Worm (Caenorhabditis elegans) whole organism, L4 larva: ENCODE results near the gene T05H10.8.
A peak's percentile ranks its signal among the peaks of the same experiment; 100 is the strongest.

Experiments used
- F37D6.2 ChIP-seq: sonication (generic microtip); optimal IDR thresholded peaks from 2 replicates; lab custom pipeline; 2016; ENCODE audit warnings: mild to moderate bottlenecking, missing genetic modification characterization, missing compliant biosample characterization
- T26A8.4 ChIP-seq: fragments of 200-800 bp; sonication (Bioruptor generic); IDR thresholded peaks from 2 replicates; pipeline ENCODE4 v1.3.6; 2022; ENCODE audit warnings: missing genetic modification characterization, missing compliant biosample characterization
- Y105C5A.15 ChIP-seq: fragments of 200-800 bp; sonication (Bioruptor generic); IDR thresholded peaks from 2 replicates; pipeline ENCODE4 v1.3.6; 2022; ENCODE audit warnings: missing genetic modification characterization, missing compliant biosample characterization
- aha-1 ChIP-seq: fragments of 150-350 bp; peaks from one replicate; lab custom pipeline; 2014; ENCODE audit warnings: missing biosample characterization, missing genetic modification characterization
- aly-2 ChIP-seq: sonication (generic microtip); optimal IDR thresholded peaks from 2 replicates; lab custom pipeline; 2018; ENCODE audit warnings: missing biosample characterization, missing genetic modification characterization
- attf-4 ChIP-seq: sonication (generic microtip); optimal IDR thresholded peaks from 3 replicates; lab custom pipeline; 2017; ENCODE audit warnings: missing biosample characterization, missing genetic modification characterization
- ceh-28 ChIP-seq: fragments of 150-350 bp; optimal IDR thresholded peaks from 2 replicates; lab custom pipeline; 2014; ENCODE audit warnings: missing biosample characterization, missing genetic modification reagents, missing genetic modification characterization
- ctbp-1 ChIP-seq: fragments of 200-800 bp; sonication (Bioruptor generic); IDR thresholded peaks from 2 replicates; pipeline ENCODE4 v1.3.6; 2022; ENCODE audit warnings: missing genetic modification reagents, missing genetic modification characterization, missing compliant biosample characterization
- daf-12 ChIP-seq: fragments of 150-350 bp; optimal IDR thresholded peaks from 2 replicates; lab custom pipeline; 2014; ENCODE audit warnings: missing biosample characterization, missing genetic modification reagents, missing genetic modification characterization
- daf-16 ChIP-seq, 3 experiments: sonication (generic microtip); optimal IDR thresholded peaks; 2 replicates each; lab custom pipeline; 2016 to 2017; ENCODE audit warnings: missing genetic modification characterization in 3 of 3, missing genetic modification reagents in 3 of 3, mild to moderate bottlenecking in 2 of 3, missing compliant biosample characterization in 2 of 3, missing biosample characterization in 1 of 3, moderate library complexity in 1 of 3
- dmd-6 ChIP-seq: fragments of 200-800 bp; sonication (Bioruptor generic); IDR thresholded peaks from 2 replicates; pipeline ENCODE4 v1.3.6; 2022; ENCODE audit warnings: missing genetic modification reagents, missing genetic modification characterization, missing compliant biosample characterization
- dpl-1 ChIP-seq: fragments of 150-350 bp; optimal IDR thresholded peaks from 2 replicates; lab custom pipeline; 2014; ENCODE audit warnings: missing biosample characterization, missing genetic modification reagents, missing genetic modification characterization
- duxl-1 ChIP-seq: sonication (generic microtip); optimal IDR thresholded peaks from 2 replicates; lab custom pipeline; 2016; ENCODE audit warnings: mild to moderate bottlenecking, missing genetic modification characterization, moderate library complexity, missing compliant biosample characterization; ENCODE audit not compliant: poor library complexity
- dve-1 ChIP-seq: sonication (generic microtip); optimal IDR thresholded peaks from 2 replicates; lab custom pipeline; 2017; ENCODE audit warnings: antibody characterized with exemption, mild to moderate bottlenecking, missing genetic modification characterization, missing compliant biosample characterization; ENCODE audit not compliant: insufficient read depth
- fkh-10 ChIP-seq: fragments of 150-350 bp; optimal IDR thresholded peaks from 2 replicates; lab custom pipeline; 2014; ENCODE audit warnings: missing biosample characterization, missing genetic modification reagents, missing genetic modification characterization
- hlh-11 ChIP-seq: fragments of 200-800 bp; sonication (Bioruptor generic); optimal IDR thresholded peaks from 2 replicates; lab custom pipeline; 2018; ENCODE audit warnings: mild to moderate bottlenecking, missing genetic modification characterization, missing compliant biosample characterization
- hlh-30 ChIP-seq: sonication (generic microtip); optimal IDR thresholded peaks from 2 replicates; lab custom pipeline; 2017; ENCODE audit warnings: antibody characterized with exemption, mild to moderate bottlenecking, missing genetic modification characterization, missing compliant biosample characterization; ENCODE audit not compliant: insufficient read depth
- hmg-1.1 ChIP-seq: fragments of 200-800 bp; sonication (Bioruptor generic); IDR thresholded peaks from 2 replicates; pipeline ENCODE4 v1.3.6; 2022; ENCODE audit warnings: missing genetic modification reagents, missing genetic modification characterization, missing compliant biosample characterization
- lim-7 ChIP-seq: fragments of 200-800 bp; sonication (Bioruptor generic); IDR thresholded peaks from 2 replicates; pipeline ENCODE4 v1.3.6; 2022; ENCODE audit warnings: missing genetic modification characterization, missing compliant biosample characterization
- lin-1 ChIP-seq: fragments of 200-800 bp; sonication (Bioruptor generic); IDR thresholded peaks from 2 replicates; pipeline ENCODE4 v1.3.6; 2022; ENCODE audit warnings: missing genetic modification reagents, missing genetic modification characterization, missing compliant biosample characterization
- lin-13 ChIP-seq: fragments of 150-350 bp; optimal IDR thresholded peaks from 2 replicates; lab custom pipeline; 2014; ENCODE audit warnings: missing biosample characterization, missing genetic modification reagents, missing genetic modification characterization
- lin-15B ChIP-seq: fragments of 150-350 bp; sonication (generic microtip); optimal IDR thresholded peaks from 3 replicates; lab custom pipeline; 2014; ENCODE audit warnings: missing biosample characterization, missing genetic modification characterization
- lin-29 ChIP-seq: fragments of 200-800 bp; sonication (Bioruptor generic); IDR thresholded peaks from 2 replicates; pipeline ENCODE4 v1.3.6; 2022; ENCODE audit warnings: missing genetic modification reagents, missing genetic modification characterization, missing compliant biosample characterization
- lin-38 ChIP-seq: fragments of 200-800 bp; sonication (Bioruptor generic); IDR thresholded peaks from 2 replicates; pipeline ENCODE4 v1.3.6; 2022; ENCODE audit warnings: missing genetic modification reagents, missing genetic modification characterization, missing compliant biosample characterization
- lsy-2 ChIP-seq, 2 experiments: fragments of 150-350 bp in 1 of 2; sonication (generic microtip) in 1 of 2; optimal IDR thresholded peaks; 2 replicates each; lab custom pipeline; 2014 to 2017; ENCODE audit warnings: missing biosample characterization in 2 of 2, missing genetic modification characterization in 2 of 2
- mep-1 ChIP-seq: fragments of 150-350 bp; sonication (generic microtip); optimal IDR thresholded peaks from 3 replicates; lab custom pipeline; 2014; ENCODE audit warnings: missing biosample characterization, missing genetic modification characterization
- mes-2 ChIP-seq: sonication (generic microtip); optimal IDR thresholded peaks from 2 replicates; lab custom pipeline; 2016; ENCODE audit warnings: missing genotype, mild to moderate bottlenecking, missing genetic modification characterization, missing compliant biosample characterization; ENCODE audit not compliant: poor library complexity, severe bottlenecking
- mxl-3 ChIP-seq: fragments of 200-800 bp; sonication (Bioruptor generic); optimal IDR thresholded peaks from 2 replicates; lab custom pipeline; 2018; ENCODE audit warnings: mild to moderate bottlenecking, missing genetic modification characterization, missing compliant biosample characterization
- nhr-25 ChIP-seq: sonication (generic microtip); optimal IDR thresholded peaks from 2 replicates; lab custom pipeline; 2017; ENCODE audit warnings: missing genetic modification characterization, mild to moderate bottlenecking, missing compliant biosample characterization, antibody characterized with exemption, moderate library complexity, borderline replicate concordance; ENCODE audit not compliant: insufficient read depth
- nhr-28 ChIP-seq: fragments of 150-350 bp; optimal IDR thresholded peaks from 2 replicates; lab custom pipeline; 2014; ENCODE audit warnings: missing biosample characterization, missing genetic modification characterization
- nhr-41 ChIP-seq: fragments of 200-800 bp; sonication (Bioruptor generic); IDR thresholded peaks from 2 replicates; pipeline ENCODE4 v1.3.6; 2022; ENCODE audit warnings: missing genetic modification reagents, missing genetic modification characterization, missing compliant biosample characterization
- nhr-48 ChIP-seq: sonication (generic microtip); optimal IDR thresholded peaks from 2 replicates; lab custom pipeline; 2016; ENCODE audit warnings: mild to moderate bottlenecking, missing genetic modification characterization, missing compliant biosample characterization
- nhr-6 ChIP-seq: fragments of 150-350 bp; optimal IDR thresholded peaks from 2 replicates; lab custom pipeline; 2014; ENCODE audit warnings: missing biosample characterization, missing genetic modification characterization
- nhr-76 ChIP-seq: fragments of 150-350 bp; optimal IDR thresholded peaks from 2 replicates; lab custom pipeline; 2014; ENCODE audit warnings: missing biosample characterization, missing genetic modification characterization
- pha-4 ChIP-seq, 2 experiments: fragments of 150-350 bp in 1 of 2; fragments of 200-800 bp in 1 of 2; sonication (Bioruptor generic) in 1 of 2; IDR thresholded peaks in 1 of 2; optimal IDR thresholded peaks in 1 of 2; 2 replicates each; pipeline versions ENCODE4 v1.3.6 to Lab custom; 2014 to 2022; ENCODE audit warnings: missing genetic modification characterization in 2 of 2, missing genetic modification reagents in 2 of 2, missing biosample characterization in 1 of 2, missing compliant biosample characterization in 1 of 2
- php-3 ChIP-seq: fragments of 200-800 bp; sonication (Bioruptor generic); IDR thresholded peaks from 2 replicates; pipeline ENCODE4 v1.3.6; 2022; ENCODE audit warnings: missing genetic modification reagents, missing genetic modification characterization, missing compliant biosample characterization
- pqm-1 ChIP-seq: sonication (generic microtip); optimal IDR thresholded peaks from 2 replicates; lab custom pipeline; 2017; ENCODE audit warnings: missing biosample characterization, missing genetic modification characterization
- rbr-2 ChIP-seq: sonication (generic microtip); optimal IDR thresholded peaks from 2 replicates; lab custom pipeline; 2016; ENCODE audit warnings: missing genotype, missing genetic modification characterization, missing compliant biosample characterization
- skn-1 ChIP-seq: fragments of 150-350 bp; optimal IDR thresholded peaks from 2 replicates; lab custom pipeline; 2014; ENCODE audit warnings: missing biosample characterization, missing genetic modification characterization
- snpc-4 ChIP-seq: fragments of 150-350 bp; optimal IDR thresholded peaks from 2 replicates; lab custom pipeline; 2014; ENCODE audit warnings: missing biosample characterization, missing genetic modification characterization
- tag-97 ChIP-seq: fragments of 200-800 bp; sonication (Bioruptor generic); IDR thresholded peaks from 2 replicates; pipeline ENCODE4 v1.3.6; 2022; ENCODE audit warnings: missing genetic modification characterization, missing compliant biosample characterization
- tra-1 ChIP-seq: fragments of 200-800 bp; sonication (Bioruptor generic); IDR thresholded peaks from 2 replicates; pipeline ENCODE4 v1.3.6; 2022; ENCODE audit warnings: missing genetic modification reagents, missing genetic modification characterization, missing compliant biosample characterization
- unc-130 ChIP-seq: sonication (generic microtip); optimal IDR thresholded peaks from 2 replicates; lab custom pipeline; 2016; ENCODE audit warnings: missing genetic modification reagents, missing genetic modification characterization, missing compliant biosample characterization
- zfp-2 ChIP-seq: sonication (generic microtip); optimal IDR thresholded peaks from 2 replicates; lab custom pipeline; 2016; ENCODE audit warnings: mild to moderate bottlenecking, missing genetic modification characterization, missing compliant biosample characterization
- zip-2 ChIP-seq: fragments of 150-350 bp; optimal IDR thresholded peaks from 2 replicates; lab custom pipeline; 2014; ENCODE audit warnings: missing biosample characterization, missing genetic modification characterization
- ztf-7 ChIP-seq: fragments of 150-350 bp; optimal IDR thresholded peaks from 2 replicates; lab custom pipeline; 2014; ENCODE audit warnings: missing biosample characterization, missing genetic modification characterization

Gene T05H10.8

DNA sequence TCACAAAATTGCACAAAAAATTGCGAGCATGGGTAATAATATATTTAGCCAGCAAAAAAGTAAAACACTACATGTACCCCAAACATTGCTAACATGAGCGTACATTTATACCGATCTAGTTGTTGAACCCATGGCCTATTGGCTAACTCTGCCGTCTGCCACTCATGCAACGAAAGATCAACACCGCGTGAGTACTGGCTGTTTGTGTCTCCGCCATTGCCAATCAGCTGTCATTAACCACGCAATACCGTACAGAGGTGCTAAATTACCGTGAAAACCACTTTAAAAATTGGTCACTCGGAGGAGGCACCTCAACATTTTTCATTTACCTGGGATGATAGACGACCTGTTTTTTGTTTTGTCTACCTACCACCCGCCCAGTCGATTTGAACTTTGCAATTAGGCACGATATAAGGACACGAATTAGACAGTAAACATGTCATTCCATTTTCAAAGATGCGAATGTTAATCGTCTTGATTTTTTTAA is 16.5 kb downstream of the T05H10.8 start, which contains the start of gene K02C4.2 (continued):
- peak; percentile 40 for TF ChIP-seq unc-130 (GFP tag; lab: Kevin White, UChicago)
- TF ChIP-seq, all 104 proteins: peak for 69

ce11 chrII:8078041-8078440 is 19.2 kb downstream of the T05H10.8 start, which contains the start of gene K02C4.5:
Gene K02C4.5 (plus strand): TSS chrII:8078435.
- no peak for TF ChIP-seq hmg-1.1
- no peak for TF ChIP-seq Y105C5A.15
- no peak for TF ChIP-seq fkh-10 (GFP tag; lab: Kevin White, UChicago)
- TF ChIP-seq lin-15B (tag; lab: Kevin White, UChicago): no peak
- no peak for TF ChIP-seq nhr-25 (tag; lab: Kevin White, UChicago)
- TF ChIP-seq nhr-6 (tag; lab: Kevin White, UChicago): peak; percentile 61
- TF ChIP-seq hlh-11 (tag; lab: Kevin White, UChicago): peak; percentile 79
- TF ChIP-seq nhr-76: no peak
- TF ChIP-seq ctbp-1 (GFP tag; lab: Robert Waterston, UW): no peak
- no peak for TF ChIP-seq pha-4 (GFP tag; IDR thresholded peaks at IDR 0.05; lab: Robert Waterston, UW)
- TF ChIP-seq pha-4 (tag; optimal IDR thresholded peaks at IDR 0.05; lab: Kevin White, UChicago): no peak
- no peak for TF ChIP-seq unc-130 (GFP tag; lab: Kevin White, UChicago)
- no peak for TF ChIP-seq rbr-2 (tag; lab: Kevin White, UChicago)
- no peak for TF ChIP-seq duxl-1 (tag; lab: Kevin White, UChicago)
- no peak for TF ChIP-seq aly-2 (tag; lab: Kevin White, UChicago)
- TF ChIP-seq tra-1: peak; percentile 70
- TF ChIP-seq daf-16 (GFP tag; optimal IDR thresholded peaks at IDR 0.05; lab: Kevin White, UChicago): no peak
- TF ChIP-seq daf-16 (tag; optimal IDR thresholded peaks at IDR 0.05; lab: Kevin White, UChicago): peak; percentile 80
- no peak for TF ChIP-seq attf-4 (tag; lab: Kevin White, UChicago)
- TF ChIP-seq T26A8.4 (GFP tag; lab: Robert Waterston, UW): no peak
- no peak for TF ChIP-seq snpc-4 (tag; lab: Kevin White, UChicago)
- no peak for TF ChIP-seq nhr-41
- TF ChIP-seq mep-1: peak; percentile 25
- no peak for TF ChIP-seq lin-29 (GFP tag; lab: Robert Waterston, UW)
- no peak for TF ChIP-seq mes-2
- TF ChIP-seq F37D6.2: no peak
- peak; percentile 7 for TF ChIP-seq ztf-7 (tag; lab: Kevin White, UChicago)
- TF ChIP-seq nhr-28 (tag; lab: Kevin White, UChicago): peak; percentile 65
- no peak for TF ChIP-seq skn-1 (tag; lab: Kevin White, UChicago)
- TF ChIP-seq lin-13 (GFP tag; lab: Kevin White, UChicago): no peak
- no peak for TF ChIP-seq lin-38
- TF ChIP-seq aha-1 (tag; lab: Kevin White, UChicago): peak; percentile 35
- TF ChIP-seq hlh-30 (tag; lab: Kevin White, UChicago): peak; percentile 61
- TF ChIP-seq zip-2 (tag; lab: Kevin White, UChicago): no peak
- TF ChIP-seq tag-97 (GFP tag; lab: Robert Waterston, UW): no peak
- peak; percentile 60 for TF ChIP-seq dve-1 (tag; lab: Kevin White, UChicago)
- no peak for TF ChIP-seq lim-7 (GFP tag; lab: Robert Waterston, UW)
- no peak for TF ChIP-seq nhr-48 (tag; lab: Kevin White, UChicago)
- no peak for TF ChIP-seq ceh-28
- TF ChIP-seq dmd-6 (GFP tag; lab: Robert Waterston, UW): peak; percentile 59
- no peak for TF ChIP-seq zfp-2
- peak; percentile 98 for TF ChIP-seq pqm-1 (tag; lab: Kevin White, UChicago)
- TF ChIP-seq dpl-1 (GFP tag; lab: Kevin White, UChicago): no peak
- 0 out of 2 replicates have a peak, but pooled peaks have one; percentile 49 for TF ChIP-seq php-3
- TF ChIP-seq lsy-2 (tag; optimal IDR thresholded peaks at IDR 0.05; lab: Kevin White, UChicago): peak in 1 of 2 experiments; percentile 26
- TF ChIP-seq daf-12 (tag; lab: Kevin White, UChicago): no peak
- TF ChIP-seq lin-1 (GFP tag; lab: Robert Waterston, UW): 0 out of 2 replicates have a peak, but pooled peaks have one; percentile 34
- TF ChIP-seq mxl-3 (GFP tag; lab: Kevin White, UChicago): no peak
